Worm (Caenorhabditis elegans) whole organism, L3 larva: ENCODE data around the gene srd-30.
A peak's percentile ranks its signal among the peaks of the same experiment; 100 is the strongest.

Source experiments
- R02D3.7 ChIP-seq: fragments of 150-350 bp; optimal IDR thresholded peaks from 2 replicates; lab custom pipeline; 2014; ENCODE audit warnings: missing biosample characterization, missing genetic modification characterization
- ZK546.5 ChIP-seq: sonication (generic microtip); optimal IDR thresholded peaks from 2 replicates; lab custom pipeline; 2017; ENCODE audit warnings: missing biosample characterization, missing genetic modification characterization
- aly-2 ChIP-seq: fragments of 150-350 bp; optimal IDR thresholded peaks from 2 replicates; lab custom pipeline; 2014; ENCODE audit warnings: missing biosample characterization, missing genetic modification characterization
- ama-1 ChIP-seq: fragments of 150-350 bp; optimal IDR thresholded peaks from 2 replicates; lab custom pipeline; 2018
- ceh-16 ChIP-seq: sonication (generic microtip); optimal IDR thresholded peaks from 2 replicates; lab custom pipeline; 2017; ENCODE audit warnings: missing biosample characterization, missing genetic modification characterization
- ceh-28 ChIP-seq: fragments of 150-350 bp; optimal IDR thresholded peaks from 2 replicates; lab custom pipeline; 2014; ENCODE audit warnings: missing biosample characterization, missing genetic modification reagents, missing genetic modification characterization
- ceh-82 ChIP-seq: fragments of 150-350 bp; optimal IDR thresholded peaks from 2 replicates; lab custom pipeline; 2014; ENCODE audit warnings: missing biosample characterization, missing genetic modification characterization
- ceh-9 ChIP-seq: sonication (generic microtip); optimal IDR thresholded peaks from 2 replicates; lab custom pipeline; 2018; ENCODE audit warnings: missing biosample characterization, missing genetic modification characterization
- daf-12 ChIP-seq: fragments of 150-350 bp; optimal IDR thresholded peaks from 2 replicates; lab custom pipeline; 2014; ENCODE audit warnings: missing biosample characterization, missing genetic modification reagents, missing genetic modification characterization
- egl-27 ChIP-seq: sonication (generic microtip); optimal IDR thresholded peaks from 4 replicates; lab custom pipeline; 2017; ENCODE audit warnings: missing biosample characterization, missing genetic modification reagents, missing genetic modification characterization
- egl-5 ChIP-seq: fragments of 150-350 bp; optimal IDR thresholded peaks from 2 replicates; lab custom pipeline; 2017; ENCODE audit warnings: missing biosample characterization, missing genetic modification reagents, missing genetic modification characterization, inconsistent platforms
- elt-1 ChIP-seq: fragments of 150-350 bp; optimal IDR thresholded peaks from 2 replicates; lab custom pipeline; 2014; ENCODE audit warnings: missing biosample characterization, missing genetic modification characterization
- elt-3 ChIP-seq, 3 experiments: fragments of 150-350 bp in 1 of 3; sonication (generic microtip) in 2 of 3; optimal IDR thresholded peaks; 2 replicates in 2 of 3; 4 replicates in 1 of 3; lab custom pipeline; 2014 to 2017; ENCODE audit warnings: missing biosample characterization in 3 of 3, missing genetic modification characterization in 3 of 3
- eor-1 ChIP-seq, 2 experiments: fragments of 150-350 bp; optimal IDR thresholded peaks; 2 replicates each; lab custom pipeline; 2014 to 2018; ENCODE audit warnings: missing biosample characterization in 2 of 2, missing genetic modification characterization in 2 of 2
- fkh-10 ChIP-seq: sonication (generic microtip); optimal IDR thresholded peaks from 2 replicates; lab custom pipeline; 2017; ENCODE audit warnings: missing biosample characterization, missing genetic modification reagents, missing genetic modification characterization
- fkh-2 ChIP-seq: fragments of 150-350 bp; optimal IDR thresholded peaks from 2 replicates; lab custom pipeline; 2014; ENCODE audit warnings: missing biosample characterization, missing genetic modification reagents, missing genetic modification characterization
- fos-1 ChIP-seq: fragments of 150-350 bp; optimal IDR thresholded peaks from 2 replicates; lab custom pipeline; 2014; ENCODE audit warnings: missing biosample characterization, missing genetic modification characterization
- hmg-11 ChIP-seq: sonication (generic microtip); optimal IDR thresholded peaks from 2 replicates; lab custom pipeline; 2016; ENCODE audit warnings: missing genetic modification characterization, missing compliant biosample characterization
- jun-1 ChIP-seq: fragments of 150-350 bp; optimal IDR thresholded peaks from 2 replicates; lab custom pipeline; 2014; ENCODE audit warnings: missing biosample characterization, missing genetic modification reagents, missing genetic modification characterization
- lin-15B ChIP-seq: fragments of 150-350 bp; optimal IDR thresholded peaks from 2 replicates; lab custom pipeline; 2014; ENCODE audit warnings: missing biosample characterization, missing genetic modification characterization
- lin-39 ChIP-seq: fragments of 150-350 bp; optimal IDR thresholded peaks from 2 replicates; lab custom pipeline; 2018; ENCODE audit warnings: missing biosample characterization, missing genetic modification reagents, missing genetic modification characterization
- lsy-12 ChIP-seq: sonication (generic microtip); optimal IDR thresholded peaks from 2 replicates; lab custom pipeline; 2016; ENCODE audit warnings: mild to moderate bottlenecking, missing genetic modification characterization, missing compliant biosample characterization
- mdl-1 ChIP-seq: fragments of 150-350 bp; optimal IDR thresholded peaks from 2 replicates; lab custom pipeline; 2014; ENCODE audit warnings: missing biosample characterization, missing genetic modification characterization
- mml-1 ChIP-seq: fragments of 150-350 bp; sonication (generic microtip); optimal IDR thresholded peaks from 3 replicates; lab custom pipeline; 2014; ENCODE audit warnings: missing biosample characterization, missing genetic modification characterization
- nfya-1 ChIP-seq: sonication (generic microtip); optimal IDR thresholded peaks from 2 replicates; lab custom pipeline; 2017; ENCODE audit warnings: missing genetic modification characterization, mild to moderate bottlenecking, missing compliant biosample characterization, antibody characterized with exemption, moderate library complexity; ENCODE audit not compliant: insufficient read depth
- nhr-23 ChIP-seq: fragments of 150-350 bp; optimal IDR thresholded peaks from 2 replicates; lab custom pipeline; 2014; ENCODE audit warnings: missing biosample characterization, missing genetic modification reagents, missing genetic modification characterization
- nhr-237 ChIP-seq: fragments of 150-350 bp; optimal IDR thresholded peaks from 2 replicates; lab custom pipeline; 2014; ENCODE audit warnings: missing biosample characterization, missing genetic modification characterization
- nhr-25 ChIP-seq: sonication (generic microtip); optimal IDR thresholded peaks from 2 replicates; lab custom pipeline; 2017; ENCODE audit warnings: missing biosample characterization, missing genetic modification characterization
- nhr-43 ChIP-seq: sonication (generic microtip); optimal IDR thresholded peaks from 2 replicates; lab custom pipeline; 2016; ENCODE audit warnings: mild to moderate bottlenecking, missing genetic modification characterization, missing compliant biosample characterization; ENCODE audit not compliant: poor library complexity, severe bottlenecking
- nhr-67 ChIP-seq: fragments of 150-350 bp; optimal IDR thresholded peaks from 2 replicates; lab custom pipeline; 2014; ENCODE audit warnings: missing biosample characterization, missing genetic modification characterization
- nhr-77 ChIP-seq: fragments of 150-350 bp; optimal IDR thresholded peaks from 2 replicates; lab custom pipeline; 2014; ENCODE audit warnings: missing biosample characterization, missing genetic modification characterization
- pqm-1 ChIP-seq: fragments of 150-350 bp; optimal IDR thresholded peaks from 2 replicates; lab custom pipeline; 2017; ENCODE audit warnings: missing biosample characterization, missing genetic modification characterization, inconsistent platforms
- skn-1 ChIP-seq: fragments of 150-350 bp; optimal IDR thresholded peaks from 2 replicates; lab custom pipeline; 2014; ENCODE audit warnings: missing biosample characterization, missing genetic modification characterization
- snpc-4 ChIP-seq: fragments of 150-350 bp; optimal IDR thresholded peaks from 2 replicates; lab custom pipeline; 2014; ENCODE audit warnings: missing biosample characterization, missing genetic modification characterization
- tbx-2 ChIP-seq: sonication (generic microtip); optimal IDR thresholded peaks from 2 replicates; lab custom pipeline; 2016; ENCODE audit warnings: mild to moderate bottlenecking, missing genetic modification characterization, missing compliant biosample characterization
- unc-39 ChIP-seq: sonication (generic microtip); optimal IDR thresholded peaks from 4 replicates; lab custom pipeline; 2017; ENCODE audit warnings: missing biosample characterization, missing genetic modification characterization
- unc-62 ChIP-seq: fragments of 150-350 bp; sonication (generic microtip); optimal IDR thresholded peaks from 4 replicates; lab custom pipeline; 2014; ENCODE audit warnings: missing biosample characterization, missing genetic modification reagents, missing genetic modification characterization
- zag-1 ChIP-seq: fragments of 150-350 bp; optimal IDR thresholded peaks from 2 replicates; lab custom pipeline; 2014; ENCODE audit warnings: missing biosample characterization, missing genetic modification characterization
- ztf-11 ChIP-seq: fragments of 150-350 bp; optimal IDR thresholded peaks from 2 replicates; lab custom pipeline; 2014; ENCODE audit warnings: missing biosample characterization, missing genetic modification characterization
- ztf-4 ChIP-seq: fragments of 150-350 bp; optimal IDR thresholded peaks from 2 replicates; lab custom pipeline; 2014; ENCODE audit warnings: missing biosample characterization, missing genetic modification characterization

The srd-30 gene

ce11 chrV:7590454-7590853 is 39.1 kb upstream of the srd-30 start, which contains the start of gene C50E3.6:
Gene C50E3.6 (minus strand): TSS chrV:7590554.
- TF ChIP-seq hmg-11 (no peak), ama-1 (lab: Kevin White, UChicago) (no peak), ZK546.5 (no peak), fos-1 (no peak), egl-5 (tag; lab: Kevin White, UChicago) (no peak), skn-1 (no peak), R02D3.7 (tag; lab: Kevin White, UChicago) (no peak), lin-15B (tag; lab: Kevin White, UChicago) (no peak), fkh-10 (GFP tag; lab: Kevin White, UChicago) (no peak), ceh-16 (tag; lab: Kevin White, UChicago) (no peak), ceh-28 (no peak), unc-39 (tag; lab: Kevin White, UChicago) (no peak), snpc-4 (tag; lab: Kevin White, UChicago) (no peak), mdl-1 (tag; lab: Kevin White, UChicago) (no peak), tbx-2 (tag; lab: Kevin White, UChicago) (no peak), nhr-23 (tag; lab: Kevin White, UChicago) (no peak), nhr-237 (no peak)

- TF ChIP-seq snpc-4 (tag; lab: Kevin White, UChicago) = peak; percentile 6
- no peak for TF ChIP-seq jun-1 (tag; lab: Kevin White, UChicago)
Measured at ce11 chrV:7595132-7595531, 34.5 kb upstream of the srd-30 start.

ce11 chrV:7598269-7598668 is 31.3 kb upstream of the srd-30 start, which contains the start of gene C50E3.7:
Gene C50E3.7 (minus strand): TSS chrV:7598369.
- no peak for TF ChIP-seq eor-1 (tag; optimal IDR thresholded peaks at IDR 0.05; lab: Kevin White, UChicago)
- no peak for TF ChIP-seq ceh-16 (tag; lab: Kevin White, UChicago)
- no peak for TF ChIP-seq lsy-12
- no peak for TF ChIP-seq elt-3 (tag; optimal IDR thresholded peaks at IDR 0.05; lab: Kevin White, UChicago)
- no peak for TF ChIP-seq mml-1 (tag; lab: Kevin White, UChicago)
- TF ChIP-seq nhr-77 (tag; lab: Kevin White, UChicago) = no peak
- TF ChIP-seq lin-39 (tag; lab: Kevin White, UChicago) = no peak
- no peak for TF ChIP-seq elt-1 (tag; lab: Kevin White, UChicago)
- no peak for TF ChIP-seq ztf-4
- TF ChIP-seq aly-2 = no peak
- no peak for TF ChIP-seq ceh-9

DNA sequence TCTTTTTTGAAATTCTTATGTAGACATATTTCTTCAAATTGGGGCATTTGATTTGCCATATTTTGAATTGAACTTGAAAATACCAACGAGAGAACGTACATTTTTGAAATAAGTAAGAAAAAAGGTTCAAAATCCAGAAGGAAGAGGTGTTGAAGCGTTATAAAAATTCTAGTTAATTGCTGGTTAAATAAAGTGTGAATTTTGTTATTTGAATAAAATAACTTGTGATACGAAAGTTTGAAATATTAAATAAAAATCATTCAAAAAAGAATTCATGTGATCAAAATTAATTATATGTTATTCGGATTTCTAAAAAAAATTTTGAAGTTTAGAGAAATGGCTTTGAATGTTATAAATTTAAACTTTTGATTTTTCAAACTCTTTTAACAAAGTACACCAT is 29.5 kb upstream of the srd-30 start, which contains the start of gene C50E3.9:
Gene C50E3.9 (minus strand): TSS at position 101 of the 400 bp plus-strand sequence.
- no peak for TF ChIP-seq skn-1
- TF ChIP-seq fkh-10 (GFP tag; lab: Kevin White, UChicago) = no peak
- TF ChIP-seq pqm-1 (tag; lab: Kevin White, UChicago) = no peak
- no peak for TF ChIP-seq fos-1
- TF ChIP-seq elt-3 (tag; optimal IDR thresholded peaks at IDR 0.05; lab: Kevin White, UChicago) = no peak
- TF ChIP-seq unc-62 = no peak
- TF ChIP-seq egl-5 (tag; lab: Kevin White, UChicago) = no peak
- TF ChIP-seq zag-1 (tag; lab: Kevin White, UChicago) = no peak
- no peak for TF ChIP-seq mml-1 (tag; lab: Kevin White, UChicago)
- no peak for TF ChIP-seq ceh-16 (tag; lab: Kevin White, UChicago)
- TF ChIP-seq nhr-67 = no peak
- TF ChIP-seq daf-12 (tag; lab: Kevin White, UChicago) = no peak
- no peak for TF ChIP-seq nfya-1 (tag; lab: Kevin White, UChicago)
- no peak for TF ChIP-seq jun-1 (tag; lab: Kevin White, UChicago)
- no peak for TF ChIP-seq egl-27 (tag; lab: Kevin White, UChicago)
- TF ChIP-seq lin-15B (tag; lab: Kevin White, UChicago) = no peak

DNA sequence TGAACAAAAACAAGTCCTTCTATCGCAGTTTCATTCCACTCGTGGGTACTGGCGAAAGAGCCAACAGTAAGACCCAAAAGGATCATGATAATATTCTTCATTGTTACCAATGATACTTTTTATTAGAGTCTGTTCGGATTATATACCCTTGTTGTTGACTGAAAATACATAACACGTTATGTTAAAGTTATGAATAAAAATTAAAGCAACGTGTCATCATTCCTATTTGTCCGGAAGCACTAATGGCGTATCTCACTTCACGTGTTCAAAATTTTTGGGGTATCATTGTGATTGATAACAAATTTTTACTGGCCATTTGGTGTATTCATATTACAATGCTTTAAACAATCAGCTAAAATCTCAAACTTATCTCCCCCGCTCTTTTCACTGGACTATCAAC is 28.2 kb upstream of the srd-30 start, which contains the start of gene scl-26:
Gene scl-26 (minus strand): TSS at position 101 of the 400 bp plus-strand sequence.
- TF ChIP-seq nhr-43 (tag; lab: Kevin White, UChicago) = no peak
- TF ChIP-seq ztf-11 (tag; lab: Kevin White, UChicago) = no peak
- TF ChIP-seq fkh-2 (tag; lab: Kevin White, UChicago) = no peak
- TF ChIP-seq jun-1 (tag; lab: Kevin White, UChicago) = no peak
- TF ChIP-seq R02D3.7 (tag; lab: Kevin White, UChicago) = no peak
- TF ChIP-seq ceh-82 (tag; lab: Kevin White, UChicago) = no peak
- TF ChIP-seq aly-2 = no peak
- no peak for TF ChIP-seq nhr-237
- TF ChIP-seq skn-1 = no peak
- TF ChIP-seq nhr-25 (tag; lab: Kevin White, UChicago) = no peak
- no peak for TF ChIP-seq ceh-16 (tag; lab: Kevin White, UChicago)
- TF ChIP-seq tbx-2 (tag; lab: Kevin White, UChicago) = no peak
- no peak for TF ChIP-seq fkh-10 (GFP tag; lab: Kevin White, UChicago)
